Worm (Caenorhabditis elegans): Measurements from ENCODE around the gene H12D21.10.
"Not testable (repeated sequence)": the region's sequence is repeated elsewhere in the genome, so short reads cannot be mapped to it uniquely, and the experiment has no call there.

- TF ChIP-seq snpc-4 (tag; optimal IDR thresholded peaks at IDR 0.05); lin-13 (GFP tag; optimal IDR thresholded peaks at IDR 0.05): not testable (repeated sequence)
Measured at ce11 chrV:14876724-14877123, 22.9 kb upstream of the H12D21.10 start, which contains the start of gene ZC412.10.
